Worm (Caenorhabditis elegans) whole organism, late embryonic: ENCODE measurements around the gene T05G5.1.

Experiments used
- ceh-24 ChIP-seq: sonication (generic microtip); optimal IDR thresholded peaks from 2 replicates; lab custom pipeline; 2016; ENCODE audit warnings: mild to moderate bottlenecking, missing genetic modification characterization, missing compliant biosample characterization
- elt-2 ChIP-seq: sonication (generic microtip); optimal IDR thresholded peaks from 2 replicates; lab custom pipeline; 2016; ENCODE audit warnings: missing genetic modification reagents, missing genetic modification characterization, missing compliant biosample characterization
- fkh-10 ChIP-seq: fragments of 150-350 bp; optimal IDR thresholded peaks from 2 replicates; lab custom pipeline; 2014; ENCODE audit warnings: missing biosample characterization, missing genetic modification reagents, missing genetic modification characterization
- tbx-2 ChIP-seq: sonication (generic microtip); optimal IDR thresholded peaks from 2 replicates; lab custom pipeline; 2016; ENCODE audit warnings: missing genetic modification characterization, missing compliant biosample characterization

- TF ChIP-seq elt-2 (no peak), tbx-2 (no peak), ceh-24 (tag; lab: Kevin White, UChicago) (no peak), fkh-10 (GFP tag; lab: Kevin White, UChicago) (no peak)
These were observed 46.7 kb downstream of the T05G5.1 start, which contains the start of gene bud-31 for ce11 chrIII:9696417-9696816.
